Worm (Caenorhabditis elegans) whole organism, L2 larva: ENCODE results near the gene nstp-1.

ENCODE experiments used
- ama-1 ChIP-seq: fragments of 150-350 bp; optimal IDR thresholded peaks from 2 replicates; lab custom pipeline; 2018; ENCODE audit warnings: inconsistent platforms
- ceh-82 ChIP-seq: fragments of 150-350 bp; optimal IDR thresholded peaks from 2 replicates; lab custom pipeline; 2014; ENCODE audit warnings: missing biosample characterization, missing genetic modification characterization
- dmd-4 ChIP-seq: sonication (generic microtip); optimal IDR thresholded peaks from 2 replicates; lab custom pipeline; 2017; ENCODE audit warnings: missing biosample characterization, missing genetic modification characterization
- nhr-11 ChIP-seq: fragments of 150-350 bp; optimal IDR thresholded peaks from 2 replicates; lab custom pipeline; 2014; ENCODE audit warnings: missing biosample characterization, missing genetic modification characterization
- nhr-237 ChIP-seq: fragments of 150-350 bp; optimal IDR thresholded peaks from 2 replicates; lab custom pipeline; 2014; ENCODE audit warnings: missing biosample characterization, missing genetic modification characterization
- nhr-77 ChIP-seq: fragments of 150-350 bp; optimal IDR thresholded peaks from 2 replicates; lab custom pipeline; 2014; ENCODE audit warnings: missing biosample characterization, missing genetic modification characterization
- snpc-4 ChIP-seq: fragments of 150-350 bp; optimal IDR thresholded peaks from 2 replicates; lab custom pipeline; 2014; ENCODE audit warnings: missing biosample characterization, missing genetic modification characterization
- unc-39 ChIP-seq: fragments of 150-350 bp; optimal IDR thresholded peaks from 2 replicates; lab custom pipeline; 2014; ENCODE audit warnings: missing biosample characterization, missing genetic modification characterization

ce11 chrIV:8994487-8994886 is 9.8 kb downstream of the nstp-1 start:
- TF ChIP-seq nhr-77 (tag; lab: Kevin White, UChicago) (no peak), nhr-11 (no peak), snpc-4 (tag; lab: Kevin White, UChicago) (no peak), ama-1 (no peak), nhr-237 (tag; lab: Kevin White, UChicago) (no peak), unc-39 (tag; lab: Kevin White, UChicago) (no peak), dmd-4 (tag; lab: Kevin White, UChicago) (no peak), ceh-82 (no peak)
